Worm (Caenorhabditis elegans) whole organism, midembryonic: Measurements from ENCODE around the gene T21C12.8.

Source experiments
- T22C8.4 ChIP-seq: fragments of 200-800 bp; sonication (Bioruptor generic); IDR thresholded peaks from 2 replicates; pipeline ENCODE4 v1.3.6; 2022; ENCODE audit warnings: missing genetic modification characterization, missing compliant biosample characterization
- med-1 ChIP-seq: sonication (generic microtip); optimal IDR thresholded peaks from 2 replicates; lab custom pipeline; 2017; ENCODE audit warnings: missing genetic modification characterization, mild to moderate bottlenecking, missing compliant biosample characterization, antibody characterized with exemption, missing genetic modification reagents; ENCODE audit not compliant: insufficient read depth
- ztf-23 ChIP-seq: fragments of 200-800 bp; sonication (Bioruptor generic); IDR thresholded peaks from 2 replicates; pipeline ENCODE4 v1.3.6; 2022; ENCODE audit warnings: missing genetic modification reagents, missing genetic modification characterization, missing compliant biosample characterization

- TF ChIP-seq med-1 (GFP tag; lab: Kevin White, UChicago): no peak
- no peak for TF ChIP-seq ztf-23
- TF ChIP-seq T22C8.4 (GFP tag; lab: Robert Waterston, UW): no peak
Observed at ce11 chrIII:10505182-10505581, 47.6 kb downstream of the T21C12.8 start, which contains the start of the genes taf-11.3 and urm-1.
